Worm (Caenorhabditis elegans) whole organism, young adult: Measurements from ENCODE around the gene ugt-9.

Source experiments
- B0019.2 ChIP-seq: fragments of 200-800 bp; sonication (Bioruptor generic); conservative IDR thresholded peaks from 2 replicates; pipeline ENCODE4 v1.3.6; 2022; ENCODE audit warnings: missing genetic modification reagents, missing genetic modification characterization, missing compliant biosample characterization
- B0336.3 ChIP-seq: fragments of 200-800 bp; sonication (Bioruptor generic); IDR thresholded peaks from 2 replicates; pipeline ENCODE4 v1.3.6; 2022; ENCODE audit warnings: missing genetic modification characterization, missing compliant biosample characterization
- C06A6.2 ChIP-seq: fragments of 200-800 bp; sonication (Bioruptor generic); conservative IDR thresholded peaks from 2 replicates; pipeline ENCODE4 v1.3.6; 2022; ENCODE audit warnings: missing genetic modification characterization, missing compliant biosample characterization
- C17E4.6 ChIP-seq: fragments of 200-800 bp; sonication (Bioruptor generic); IDR thresholded peaks from 2 replicates; pipeline ENCODE4 v1.3.6; 2022; ENCODE audit warnings: missing genetic modification reagents, missing genetic modification characterization, missing compliant biosample characterization
- F23B12.7 ChIP-seq: sonication (generic microtip); optimal IDR thresholded peaks from 2 replicates; lab custom pipeline; 2017; ENCODE audit warnings: missing genetic modification characterization, mild to moderate bottlenecking, missing compliant biosample characterization, antibody characterized with exemption, moderate library complexity; ENCODE audit not compliant: insufficient read depth
- F52B5.7 ChIP-seq: sonication (generic microtip); optimal IDR thresholded peaks from 2 replicates; lab custom pipeline; 2016; ENCODE audit warnings: mild to moderate bottlenecking, missing genetic modification characterization, missing compliant biosample characterization
- F57A8.1 ChIP-seq: fragments of 200-800 bp; sonication (Bioruptor generic); optimal IDR thresholded peaks from 2 replicates; lab custom pipeline; 2018; ENCODE audit warnings: mild to moderate bottlenecking, missing genetic modification characterization, moderate library complexity, missing compliant biosample characterization
- Y53F4B.3 ChIP-seq: fragments of 200-800 bp; sonication (Bioruptor generic); IDR thresholded peaks from 2 replicates; pipeline ENCODE4 v1.3.6; 2022; ENCODE audit warnings: missing genetic modification reagents, missing genetic modification characterization, missing compliant biosample characterization
- Y53G8AR.9 ChIP-seq: fragments of 200-800 bp; sonication (Bioruptor generic); conservative IDR thresholded peaks from 2 replicates; pipeline ENCODE4 v1.3.6; 2022; ENCODE audit warnings: missing genetic modification reagents, missing genetic modification characterization, missing compliant biosample characterization
- Y79H2A.3 ChIP-seq: fragments of 200-800 bp; sonication (Bioruptor generic); conservative IDR thresholded peaks from 2 replicates; pipeline ENCODE4 v1.3.6; 2022; ENCODE audit warnings: missing genetic modification reagents, missing genetic modification characterization, missing compliant biosample characterization
- Y95B8A.8 ChIP-seq: fragments of 200-800 bp; sonication (Bioruptor generic); IDR thresholded peaks from 2 replicates; pipeline ENCODE4 v1.3.6; 2022; ENCODE audit warnings: missing genetic modification reagents, missing genetic modification characterization, missing compliant biosample characterization
- attf-5 ChIP-seq: fragments of 200-800 bp; sonication (Bioruptor generic); optimal IDR thresholded peaks from 2 replicates; lab custom pipeline; 2018; ENCODE audit warnings: mild to moderate bottlenecking, missing genetic modification characterization, missing compliant biosample characterization
- ceh-91 ChIP-seq: fragments of 200-800 bp; sonication (Bioruptor generic); IDR thresholded peaks from 2 replicates; pipeline ENCODE4 v1.3.6; 2022; ENCODE audit warnings: missing genetic modification reagents, missing genetic modification characterization, missing compliant biosample characterization
- chd-7 ChIP-seq: sonication (generic microtip); optimal IDR thresholded peaks from 2 replicates; lab custom pipeline; 2016; ENCODE audit warnings: mild to moderate bottlenecking, missing genetic modification characterization, moderate library complexity, missing compliant biosample characterization
- efl-1 ChIP-seq: fragments of 150-350 bp; optimal IDR thresholded peaks from 2 replicates; lab custom pipeline; 2014; ENCODE audit warnings: missing biosample characterization, missing genetic modification reagents, missing genetic modification characterization
- egl-18 ChIP-seq: fragments of 200-800 bp; sonication (Bioruptor generic); IDR thresholded peaks from 2 replicates; pipeline ENCODE4 v1.3.6; 2022; ENCODE audit warnings: missing genetic modification reagents, missing genetic modification characterization, missing compliant biosample characterization
- ets-4 ChIP-seq: fragments of 200-800 bp; sonication (Bioruptor generic); optimal IDR thresholded peaks from 2 replicates; lab custom pipeline; 2018; ENCODE audit warnings: mild to moderate bottlenecking, missing genetic modification characterization, missing compliant biosample characterization
- hlh-12 ChIP-seq: sonication (generic microtip); optimal IDR thresholded peaks from 2 replicates; lab custom pipeline; 2016; ENCODE audit warnings: missing genetic modification characterization, missing compliant biosample characterization
- hmg-1.2 ChIP-seq: fragments of 200-800 bp; sonication (Bioruptor generic); IDR thresholded peaks from 2 replicates; pipeline ENCODE4 v1.3.6; 2022; ENCODE audit warnings: missing genetic modification reagents, missing genetic modification characterization, missing compliant biosample characterization
- hrde-1 ChIP-seq: sonication (generic microtip); optimal IDR thresholded peaks from 2 replicates; lab custom pipeline; 2016; ENCODE audit warnings: missing genetic modification characterization, mild to moderate bottlenecking, missing compliant biosample characterization, moderate library complexity, missing genotype, missing genetic modification reagents, borderline replicate concordance
- hsf-1 ChIP-seq: fragments of 200-800 bp; sonication (Bioruptor generic); IDR thresholded peaks from 2 replicates; pipeline ENCODE4 v1.3.6; 2022; ENCODE audit warnings: missing genetic modification reagents, missing genetic modification characterization, missing compliant biosample characterization
- lin-35 ChIP-seq, 3 experiments: fragments of 150-350 bp in 2 of 3; sonication (generic microtip) in 1 of 3; optimal IDR thresholded peaks; 2 replicates each; lab custom pipeline; 2014 to 2018; ENCODE audit warnings: missing biosample characterization in 3 of 3, missing genetic modification characterization in 3 of 3, missing genetic modification reagents in 3 of 3
- lir-1 ChIP-seq: fragments of 200-800 bp; sonication (Bioruptor generic); conservative IDR thresholded peaks from 2 replicates; pipeline ENCODE4 v1.3.6; 2022; ENCODE audit warnings: missing genetic modification reagents, missing genetic modification characterization, missing compliant biosample characterization
- madf-10 ChIP-seq: sonication (generic microtip); optimal IDR thresholded peaks from 2 replicates; lab custom pipeline; 2016; ENCODE audit warnings: mild to moderate bottlenecking, missing genetic modification characterization, missing compliant biosample characterization
- nfyb-1 ChIP-seq: fragments of 200-800 bp; sonication (Bioruptor generic); IDR thresholded peaks from 2 replicates; pipeline ENCODE4 v1.3.6; 2022; ENCODE audit warnings: missing genetic modification reagents, missing genetic modification characterization, missing compliant biosample characterization
- nhr-179 ChIP-seq: sonication (generic microtip); optimal IDR thresholded peaks from 2 replicates; lab custom pipeline; 2016; ENCODE audit warnings: mild to moderate bottlenecking, missing genetic modification characterization, missing compliant biosample characterization
- nhr-80 ChIP-seq: sonication (generic microtip); optimal IDR thresholded peaks from 2 replicates; lab custom pipeline; 2016; ENCODE audit warnings: missing genetic modification characterization, missing compliant biosample characterization
- pbrm-1 ChIP-seq: fragments of 200-800 bp; sonication (Bioruptor generic); IDR thresholded peaks from 2 replicates; pipeline ENCODE4 v1.3.6; 2022; ENCODE audit warnings: missing genetic modification reagents, missing genetic modification characterization, missing compliant biosample characterization
- rcor-1 ChIP-seq: fragments of 200-800 bp; sonication (Bioruptor generic); IDR thresholded peaks from 2 replicates; pipeline ENCODE4 v1.3.6; 2022; ENCODE audit warnings: missing genetic modification reagents, missing genetic modification characterization, missing compliant biosample characterization
- rec-8 ChIP-seq, 2 experiments: sonication (generic microtip); optimal IDR thresholded peaks; 2 replicates each; lab custom pipeline; 2016; ENCODE audit warnings: mild to moderate bottlenecking in 2 of 2, missing genetic modification characterization in 2 of 2, missing genetic modification reagents in 2 of 2, missing genotype in 2 of 2, missing biosample characterization in 1 of 2, missing compliant biosample characterization in 1 of 2, moderate library complexity in 1 of 2
- rpc-1 ChIP-seq, 2 experiments: fragments of 150-350 bp in 1 of 2; sonication (generic microtip) in 1 of 2; optimal IDR thresholded peaks; 2 replicates each; lab custom pipeline; 2014 to 2018; ENCODE audit warnings: missing biosample characterization in 1 of 2, missing genetic modification characterization in 1 of 2, missing genetic modification reagents in 1 of 2, missing genotype in 1 of 2
- sdz-38 ChIP-seq: sonication (generic microtip); optimal IDR thresholded peaks from 2 replicates; lab custom pipeline; 2016; ENCODE audit warnings: missing genotype, missing genetic modification characterization, missing compliant biosample characterization
- sea-2 ChIP-seq: fragments of 200-800 bp; sonication (Bioruptor generic); IDR thresholded peaks from 2 replicates; pipeline ENCODE4 v1.3.6; 2022; ENCODE audit warnings: missing genetic modification characterization, missing compliant biosample characterization
- sptf-2 ChIP-seq: fragments of 200-800 bp; sonication (Bioruptor generic); optimal IDR thresholded peaks from 2 replicates; lab custom pipeline; 2018; ENCODE audit warnings: mild to moderate bottlenecking, missing genetic modification characterization, missing compliant biosample characterization
- zim-3 ChIP-seq: sonication (generic microtip); optimal IDR thresholded peaks from 2 replicates; lab custom pipeline; 2017; ENCODE audit warnings: mild to moderate bottlenecking, missing genetic modification characterization, moderate library complexity, missing compliant biosample characterization
- ztf-26 ChIP-seq: sonication (generic microtip); optimal IDR thresholded peaks from 2 replicates; lab custom pipeline; 2017; ENCODE audit warnings: missing genetic modification characterization, missing compliant biosample characterization
- ztf-3 ChIP-seq: fragments of 200-800 bp; sonication (Bioruptor generic); optimal IDR thresholded peaks from 2 replicates; lab custom pipeline; 2018; ENCODE audit warnings: mild to moderate bottlenecking, missing genetic modification characterization, missing compliant biosample characterization

The ugt-9 gene

ce11 chrV:4847424-4847823 lies 48.4 kb upstream of the ugt-9 start, which contains the start of gene abhd-5.1 (continued):
- TF ChIP-seq lin-35 (GFP tag; optimal IDR thresholded peaks at IDR 0.05; lab: Kevin White, UChicago) = peak in 1 of 3 experiments; percentile 8
- TF ChIP-seq rcor-1 (GFP tag; lab: Robert Waterston, UW) = no peak
- TF ChIP-seq egl-18 (GFP tag; lab: Robert Waterston, UW) = no peak
- TF ChIP-seq ztf-26 (tag; lab: Kevin White, UChicago) = no peak
- TF ChIP-seq C06A6.2 (GFP tag; lab: Robert Waterston, UW) = no peak
- peak; percentile 11 for TF ChIP-seq nhr-80 (tag; lab: Kevin White, UChicago)
- no peak for TF ChIP-seq sdz-38 (tag; lab: Kevin White, UChicago)
- no peak for TF ChIP-seq Y95B8A.8 (GFP tag; lab: Robert Waterston, UW)
- no peak for TF ChIP-seq nhr-179 (tag; lab: Kevin White, UChicago)
- peak; percentile 1 for TF ChIP-seq attf-5 (GFP tag; lab: Kevin White, UChicago)
- TF ChIP-seq F52B5.7 (tag; lab: Kevin White, UChicago) = no peak
- 0 out of 2 replicates have a peak, but pooled peaks have one; percentile 22 for TF ChIP-seq B0336.3 (GFP tag; lab: Robert Waterston, UW)
- TF ChIP-seq B0019.2 (GFP tag; lab: Robert Waterston, UW) = no peak
- TF ChIP-seq hlh-12 = no peak

DNA sequence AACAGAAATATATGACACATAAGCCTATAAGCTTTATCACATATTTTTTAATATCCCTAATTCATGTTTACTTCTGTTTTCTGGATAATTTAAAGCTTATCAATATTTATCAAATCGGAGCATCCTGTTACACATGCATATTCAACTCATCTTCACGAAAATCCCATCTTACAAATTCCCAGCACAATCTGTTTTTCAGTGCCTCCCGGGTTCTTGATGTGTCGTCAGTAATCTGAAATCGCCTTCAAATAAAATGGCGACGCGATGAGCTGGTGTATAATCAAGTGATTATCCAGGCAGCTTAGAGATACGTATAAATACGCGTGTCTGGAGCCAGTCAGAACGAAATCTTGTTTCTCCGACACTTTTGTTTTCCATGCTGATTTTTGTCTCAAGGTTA lies 45.4 kb upstream of the ugt-9 start:
- TF ChIP-seq F23B12.7 (tag; lab: Kevin White, UChicago) (no peak), chd-7 (tag; lab: Kevin White, UChicago) (no peak), Y95B8A.8 (GFP tag; lab: Robert Waterston, UW) (no peak), hrde-1 (tag; lab: Kevin White, UChicago) (no peak), rec-8 (tag; optimal IDR thresholded peaks at IDR 0.05; lab: Kevin White, UChicago) (no peak), nfyb-1 (no peak), C17E4.6 (no peak), hmg-1.2 (GFP tag; lab: Robert Waterston, UW) (no peak), pbrm-1 (GFP tag; lab: Robert Waterston, UW) (no peak), ets-4 (GFP tag; lab: Kevin White, UChicago) (no peak), sptf-2 (no peak), zim-3 (tag; lab: Kevin White, UChicago) (no peak), B0019.2 (GFP tag; lab: Robert Waterston, UW) (no peak)

DNA sequence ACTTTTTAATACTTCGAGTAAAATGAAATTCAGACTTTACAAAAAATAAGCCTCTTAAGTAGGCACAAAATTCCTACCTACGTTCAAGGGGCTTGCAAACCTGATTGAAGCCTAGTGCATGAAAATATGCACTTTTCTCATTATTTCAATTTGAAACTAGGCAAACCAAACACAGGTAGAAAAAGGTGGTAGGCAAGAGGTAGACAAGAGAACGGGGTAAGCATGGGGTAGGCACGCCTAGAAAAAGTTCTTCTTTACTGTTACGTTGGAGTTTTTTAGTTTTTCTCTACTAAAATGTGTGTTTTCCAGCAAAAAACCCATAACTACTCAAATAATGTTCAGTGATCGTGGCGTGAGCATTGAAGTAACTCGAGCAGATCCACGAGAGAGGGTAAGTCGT lies 44.7 kb upstream of the ugt-9 start, which contains the start of gene nex-4:
nex-4 (plus strand) TSS at position 301 of the 400 bp plus-strand sequence.
- TF ChIP-seq F57A8.1 (GFP tag; lab: Kevin White, UChicago) = no peak
- no peak for TF ChIP-seq madf-10 (tag; lab: Kevin White, UChicago)
- no peak for TF ChIP-seq hsf-1
- TF ChIP-seq Y53F4B.3 (GFP tag; lab: Robert Waterston, UW) = no peak
- TF ChIP-seq chd-7 (tag; lab: Kevin White, UChicago) = no peak
- no peak for TF ChIP-seq rpc-1 (optimal IDR thresholded peaks at IDR 0.05; lab: Kevin White, UChicago)
- no peak for TF ChIP-seq rpc-1 (tag; optimal IDR thresholded peaks at IDR 0.05; lab: Kevin White, UChicago)

- TF ChIP-seq efl-1 (GFP tag; lab: Kevin White, UChicago) = no peak
- no peak for TF ChIP-seq C17E4.6
- no peak for TF ChIP-seq F52B5.7 (tag; lab: Kevin White, UChicago)
Measured at ce11 chrV:4851969-4852368, 43.9 kb upstream of the ugt-9 start.

ce11 chrV:4857561-4857960 lies 38.3 kb upstream of the ugt-9 start:
- TF ChIP-seq ztf-3 (GFP tag; lab: Kevin White, UChicago) (no peak), lir-1 (GFP tag; lab: Robert Waterston, UW) (no peak), Y53G8AR.9 (GFP tag; lab: Robert Waterston, UW) (no peak), sptf-2 (no peak), lin-35 (GFP tag; optimal IDR thresholded peaks at IDR 0.05; lab: Kevin White, UChicago) (no peak), ceh-91 (no peak), Y79H2A.3 (GFP tag; lab: Robert Waterston, UW) (no peak), sea-2 (GFP tag; lab: Robert Waterston, UW) (no peak), ets-4 (GFP tag; lab: Kevin White, UChicago) (no peak)
